Fruit fly (Drosophila melanogaster) whole organism, adult: ENCODE results near the gene Samuel.

Source experiments
- Crg-1 ChIP-seq: fragments of 200-800 bp; sonication (Bioruptor generic); optimal IDR thresholded peaks from 2 replicates; lab custom pipeline; 2016; ENCODE audit warnings: missing biosample characterization, missing genetic modification characterization
- Mnt ChIP-seq: fragments of 200-800 bp; sonication (Bioruptor generic); optimal IDR thresholded peaks from 2 replicates; lab custom pipeline; 2016; ENCODE audit warnings: missing biosample characterization, mild to moderate bottlenecking, missing genetic modification characterization
- bab1 ChIP-seq: fragments of 200-800 bp; sonication (Bioruptor generic); optimal IDR thresholded peaks from 3 replicates; lab custom pipeline; 2019; ENCODE audit warnings: missing biosample characterization, mild to moderate bottlenecking, missing genetic modification characterization, moderate library complexity
- kay ChIP-seq: fragments of 200-800 bp; sonication (Bioruptor generic); peaks from one replicate; lab custom pipeline; 2016; ENCODE audit warnings: missing biosample characterization, missing genetic modification characterization, borderline replicate concordance
- pad ChIP-seq: fragments of 200-800 bp; sonication (Bioruptor generic); optimal IDR thresholded peaks from 3 replicates; lab custom pipeline; 2017; ENCODE audit warnings: missing biosample characterization, missing genetic modification characterization, mild to moderate bottlenecking, moderate library complexity, missing genetic modification reagents
- toe ChIP-seq: fragments of 200-800 bp; sonication (Bioruptor generic); optimal IDR thresholded peaks from 2 replicates; lab custom pipeline; 2016; ENCODE audit warnings: missing biosample characterization, missing genetic modification characterization

- TF ChIP-seq Mnt (GFP tag; lab: Kevin White, UChicago) (no peak), bab1 (GFP tag; lab: Kevin White, UChicago) (no peak), pad (no peak), kay (GFP tag; lab: Kevin White, UChicago) (no peak), Crg-1 (no peak), toe (GFP tag; lab: Kevin White, UChicago) (no peak)
Measured at dm6 chr2L:11085129-11085528, 18.3 kb upstream of the Samuel start, which contains the start of gene AstCC.
